Fruit fly (Drosophila melanogaster): ENCODE measurements around the gene lmgA.
A peak's percentile ranks its signal among the peaks of the same experiment; 100 is the strongest.

The lmgA gene

DNA sequence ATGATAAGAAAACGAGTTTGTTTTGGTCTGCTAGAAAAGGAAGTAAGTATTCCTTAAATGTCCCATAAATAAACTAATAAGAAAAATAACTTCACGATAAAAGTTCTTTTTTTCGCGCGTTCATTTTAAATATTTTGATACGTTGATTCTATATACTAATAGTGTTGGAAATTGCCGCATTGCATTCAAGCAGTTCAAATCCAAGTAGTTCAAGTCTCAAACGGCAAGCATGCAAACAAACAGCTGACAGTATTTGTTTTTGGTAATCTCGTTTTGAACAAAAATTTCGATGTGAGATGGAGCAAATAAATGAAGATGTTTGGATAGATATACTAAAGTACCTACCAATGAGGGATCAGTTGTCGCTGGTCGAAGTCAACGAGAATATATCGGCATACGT is 39.7 kb downstream of the lmgA start, which contains the start of gene CG13088 (continued):
- TF ChIP-seq ind (GFP tag; optimal IDR thresholded peaks at IDR 0.05) = peak; percentile 30
- TF ChIP-seq CG7786 (GFP tag; optimal IDR thresholded peaks at IDR 0.05) = peak; percentile 44
- no peak for TF ChIP-seq Dll (GFP tag; IDR thresholded peaks at IDR 0.05; ENCODE audit: partially characterized antibody)
- TF ChIP-seq MBD-R2 (GFP tag; IDR thresholded peaks at IDR 0.05) = peak; percentile 94
- TF ChIP-seq Pdp1 (GFP tag; optimal IDR thresholded peaks at IDR 0.05) = peak in 1 of 2 experiments; percentile 34
- TF ChIP-seq HLH3B (GFP tag; IDR thresholded peaks at IDR 0.05) = no peak
- TF ChIP-seq CkIIα-i1 (GFP tag; IDR thresholded peaks at IDR 0.05) = no peak
- TF ChIP-seq Adf1 (GFP tag; IDR thresholded peaks at IDR 0.05) = no peak
- no peak for TF ChIP-seq CG10274 (GFP tag; optimal IDR thresholded peaks at IDR 0.05)
- TF ChIP-seq zfh2 (GFP tag; optimal IDR thresholded peaks at IDR 0.05) = peak; percentile 40
- no peak for TF ChIP-seq CG4404 (GFP tag; IDR thresholded peaks at IDR 0.05)
- TF ChIP-seq fd64A (GFP tag; optimal IDR thresholded peaks at IDR 0.05) = no peak
- no peak for TF ChIP-seq Hr39 (optimal IDR thresholded peaks at IDR 0.05)
- TF ChIP-seq sens-2 (GFP tag; IDR thresholded peaks at IDR 0.05) = no peak
- peak; percentile 77 for TF ChIP-seq Bdp1 (GFP tag; optimal IDR thresholded peaks at IDR 0.05)
- peak; percentile 55 for TF ChIP-seq B-H2 (GFP tag; optimal IDR thresholded peaks at IDR 0.05)
- no peak for TF ChIP-seq Nf-YB (GFP tag; optimal IDR thresholded peaks at IDR 0.05)
- TF ChIP-seq psq (GFP tag; optimal IDR thresholded peaks at IDR 0.05) = no peak
- TF ChIP-seq wdn (GFP tag; IDR thresholded peaks at IDR 0.05) = no peak
- TF ChIP-seq CG11456 (GFP tag; IDR thresholded peaks at IDR 0.05) = peak; percentile 47; the same call in 1 of the 3 replicates
- TF ChIP-seq ab (GFP tag; optimal IDR thresholded peaks at IDR 0.05) = no peak
- TF ChIP-seq vfl (GFP tag; optimal IDR thresholded peaks at IDR 0.05) = peak; percentile 31
- no peak for TF ChIP-seq her (GFP tag; optimal IDR thresholded peaks at IDR 0.05)
- TF ChIP-seq pho (GFP tag; optimal IDR thresholded peaks at IDR 0.05) = peak; percentile 32
- TF ChIP-seq NC2α (GFP tag; optimal IDR thresholded peaks at IDR 0.05) = no peak
- TF ChIP-seq Fer1 (GFP tag; optimal IDR thresholded peaks at IDR 0.05) = no peak
- TF ChIP-seq prd (optimal IDR thresholded peaks at IDR 0.05) = no peak
- TF ChIP-seq prd (GFP tag; IDR thresholded peaks at IDR 0.05) = no peak
- no peak for TF ChIP-seq al (GFP tag; IDR thresholded peaks at IDR 0.05)
- no peak for TF ChIP-seq insv (GFP tag; optimal IDR thresholded peaks at IDR 0.05)
- peak; percentile 68 for TF ChIP-seq sob (GFP tag; IDR thresholded peaks at IDR 0.05)
- TF ChIP-seq Optix (GFP tag; IDR thresholded peaks at IDR 0.05) = no peak
- TF ChIP-seq CG34224 (GFP tag; IDR thresholded peaks at IDR 0.05; ENCODE audit: partially characterized antibody) = no peak
- peak; percentile 36 for TF ChIP-seq CG17829 (tag; optimal IDR thresholded peaks at IDR 0.05)
- TF ChIP-seq p53 (GFP tag; optimal IDR thresholded peaks at IDR 0.05) = no peak
- peak; percentile 23 for TF ChIP-seq chn (GFP tag; optimal IDR thresholded peaks at IDR 0.05)
- TF ChIP-seq gfzf (GFP tag; optimal IDR thresholded peaks at IDR 0.05) = peak; percentile 22
- TF ChIP-seq Fer2 (tag; optimal IDR thresholded peaks at IDR 0.05) = no peak
- no peak for TF ChIP-seq hb (GFP tag; IDR thresholded peaks at IDR 0.05; ENCODE audit: partially characterized antibody)
- no peak for TF ChIP-seq mirr (GFP tag; optimal IDR thresholded peaks at IDR 0.05)
- no peak for TF ChIP-seq Antp (GFP tag; optimal IDR thresholded peaks at IDR 0.05)
- no peak for TF ChIP-seq pita (GFP tag; optimal IDR thresholded peaks at IDR 0.05)
- peak; percentile 64 for TF ChIP-seq Xrp1 (GFP tag; IDR thresholded peaks at IDR 0.05)
- TF ChIP-seq Xbp1 (GFP tag; optimal IDR thresholded peaks at IDR 0.05) = peak; percentile 46
- TF ChIP-seq fru (optimal IDR thresholded peaks at IDR 0.05) = no peak
- TF ChIP-seq CG12744 (GFP tag; optimal IDR thresholded peaks at IDR 0.05) = no peak
- no peak for TF ChIP-seq CG3726 (GFP tag; IDR thresholded peaks at IDR 0.05)
- TF ChIP-seq HmgD (GFP tag; optimal IDR thresholded peaks at IDR 0.05) = peak; percentile 54
- TF ChIP-seq peb (GFP tag; IDR thresholded peaks at IDR 0.05) = no peak
- no peak for TF ChIP-seq CG7372 (GFP tag; IDR thresholded peaks at IDR 0.05)
- TF ChIP-seq CG11723 (GFP tag; optimal IDR thresholded peaks at IDR 0.05) = no peak
- no peak for TF ChIP-seq eve (GFP tag; optimal IDR thresholded peaks at IDR 0.05)
- TF ChIP-seq CG9727 (GFP tag; optimal IDR thresholded peaks at IDR 0.05) = no peak
- peak; percentile 33 to 47 for TF ChIP-seq dpn (GFP tag; optimal IDR thresholded peaks at IDR 0.05)
